Worm (Caenorhabditis elegans) whole organism, L1 larva: ENCODE measurements around the gene tiar-1.
"Not testable (repeated sequence)": the region's sequence is repeated elsewhere in the genome, so short reads cannot be mapped to it uniquely, and the experiment has no call there.

Experiments
- aly-2 ChIP-seq: fragments of 150-350 bp; optimal IDR thresholded peaks from 2 replicates; lab custom pipeline; 2014; ENCODE audit warnings: missing biosample characterization, missing genetic modification characterization
- elt-3 ChIP-seq, 6 experiments: fragments of 150-350 bp in 1 of 6; sonication (generic microtip); optimal IDR thresholded peaks; 2 replicates each; lab custom pipeline; 2017 to 2018; ENCODE audit warnings: missing biosample characterization in 6 of 6, missing genetic modification characterization in 6 of 6, inconsistent platforms in 1 of 6
- lsy-2 ChIP-seq, 2 experiments: fragments of 150-350 bp; optimal IDR thresholded peaks; 2 replicates each; lab custom pipeline; 2014; ENCODE audit warnings: missing biosample characterization in 2 of 2, missing genetic modification characterization in 2 of 2
- mdl-1 ChIP-seq, 2 experiments: fragments of 150-350 bp; optimal IDR thresholded peaks; 2 replicates each; lab custom pipeline; 2014 to 2017; ENCODE audit warnings: missing biosample characterization in 2 of 2, missing genetic modification characterization in 2 of 2, inconsistent platforms in 1 of 2
- zag-1 ChIP-seq: fragments of 150-350 bp; optimal IDR thresholded peaks from 2 replicates; lab custom pipeline; 2014; ENCODE audit warnings: missing biosample characterization, missing genetic modification characterization

ce11 chrII:5757656-5758055 lies 43.0 kb upstream of the tiar-1 start, which contains the start of the genes F10C1.3 and F10C1.23:
- not testable (repeated sequence) for TF ChIP-seq aly-2 (tag; lab: Kevin White, UChicago); elt-3 (tag; optimal IDR thresholded peaks at IDR 0.05; lab: Kevin White, UChicago); lsy-2 (tag; optimal IDR thresholded peaks at IDR 0.05; lab: Kevin White, UChicago); mdl-1 (tag; optimal IDR thresholded peaks at IDR 0.05; lab: Kevin White, UChicago); zag-1
